Worm (Caenorhabditis elegans) whole organism, L3 larva: ENCODE results near the gene str-64.

Source experiments
- R02D3.7 ChIP-seq: fragments of 150-350 bp; optimal IDR thresholded peaks from 2 replicates; lab custom pipeline; 2014; ENCODE audit warnings: missing biosample characterization, missing genetic modification characterization
- ZK546.5 ChIP-seq: sonication (generic microtip); optimal IDR thresholded peaks from 2 replicates; lab custom pipeline; 2017; ENCODE audit warnings: missing biosample characterization, missing genetic modification characterization
- aly-2 ChIP-seq: fragments of 150-350 bp; optimal IDR thresholded peaks from 2 replicates; lab custom pipeline; 2014; ENCODE audit warnings: missing biosample characterization, missing genetic modification characterization
- ama-1 ChIP-seq: fragments of 150-350 bp; optimal IDR thresholded peaks from 2 replicates; lab custom pipeline; 2018
- ceh-28 ChIP-seq: fragments of 150-350 bp; optimal IDR thresholded peaks from 2 replicates; lab custom pipeline; 2014; ENCODE audit warnings: missing biosample characterization, missing genetic modification reagents, missing genetic modification characterization
- ceh-82 ChIP-seq: fragments of 150-350 bp; optimal IDR thresholded peaks from 2 replicates; lab custom pipeline; 2014; ENCODE audit warnings: missing biosample characterization, missing genetic modification characterization
- daf-12 ChIP-seq: fragments of 150-350 bp; optimal IDR thresholded peaks from 2 replicates; lab custom pipeline; 2014; ENCODE audit warnings: missing biosample characterization, missing genetic modification reagents, missing genetic modification characterization
- egl-27 ChIP-seq: sonication (generic microtip); optimal IDR thresholded peaks from 4 replicates; lab custom pipeline; 2017; ENCODE audit warnings: missing biosample characterization, missing genetic modification reagents, missing genetic modification characterization
- egl-5 ChIP-seq: fragments of 150-350 bp; optimal IDR thresholded peaks from 2 replicates; lab custom pipeline; 2017; ENCODE audit warnings: missing biosample characterization, missing genetic modification reagents, missing genetic modification characterization, inconsistent platforms
- elt-1 ChIP-seq: fragments of 150-350 bp; optimal IDR thresholded peaks from 2 replicates; lab custom pipeline; 2014; ENCODE audit warnings: missing biosample characterization, missing genetic modification characterization
- elt-2 ChIP-seq: sonication (generic microtip); optimal IDR thresholded peaks from 2 replicates; lab custom pipeline; 2016; ENCODE audit warnings: missing genetic modification reagents, mild to moderate bottlenecking, missing genetic modification characterization, missing compliant biosample characterization
- fkh-10 ChIP-seq: sonication (generic microtip); optimal IDR thresholded peaks from 2 replicates; lab custom pipeline; 2017; ENCODE audit warnings: missing biosample characterization, missing genetic modification reagents, missing genetic modification characterization
- fkh-2 ChIP-seq: fragments of 150-350 bp; optimal IDR thresholded peaks from 2 replicates; lab custom pipeline; 2014; ENCODE audit warnings: missing biosample characterization, missing genetic modification reagents, missing genetic modification characterization
- fos-1 ChIP-seq: fragments of 150-350 bp; optimal IDR thresholded peaks from 2 replicates; lab custom pipeline; 2014; ENCODE audit warnings: missing biosample characterization, missing genetic modification characterization
- hmg-11 ChIP-seq: sonication (generic microtip); optimal IDR thresholded peaks from 2 replicates; lab custom pipeline; 2016; ENCODE audit warnings: missing genetic modification characterization, missing compliant biosample characterization
- jun-1 ChIP-seq: fragments of 150-350 bp; optimal IDR thresholded peaks from 2 replicates; lab custom pipeline; 2014; ENCODE audit warnings: missing biosample characterization, missing genetic modification reagents, missing genetic modification characterization
- lin-15B ChIP-seq: fragments of 150-350 bp; optimal IDR thresholded peaks from 2 replicates; lab custom pipeline; 2014; ENCODE audit warnings: missing biosample characterization, missing genetic modification characterization
- lin-39 ChIP-seq: fragments of 150-350 bp; optimal IDR thresholded peaks from 2 replicates; lab custom pipeline; 2018; ENCODE audit warnings: missing biosample characterization, missing genetic modification reagents, missing genetic modification characterization
- lsy-12 ChIP-seq: sonication (generic microtip); optimal IDR thresholded peaks from 2 replicates; lab custom pipeline; 2016; ENCODE audit warnings: mild to moderate bottlenecking, missing genetic modification characterization, missing compliant biosample characterization
- mdl-1 ChIP-seq: fragments of 150-350 bp; optimal IDR thresholded peaks from 2 replicates; lab custom pipeline; 2014; ENCODE audit warnings: missing biosample characterization, missing genetic modification characterization
- nhr-11 ChIP-seq: fragments of 150-350 bp; optimal IDR thresholded peaks from 2 replicates; lab custom pipeline; 2014; ENCODE audit warnings: missing biosample characterization, missing genetic modification characterization
- nhr-12 ChIP-seq: fragments of 150-350 bp; optimal IDR thresholded peaks from 2 replicates; lab custom pipeline; 2014; ENCODE audit warnings: missing biosample characterization, missing genetic modification characterization
- nhr-23 ChIP-seq: fragments of 150-350 bp; optimal IDR thresholded peaks from 2 replicates; lab custom pipeline; 2014; ENCODE audit warnings: missing biosample characterization, missing genetic modification reagents, missing genetic modification characterization
- nhr-25 ChIP-seq: sonication (generic microtip); optimal IDR thresholded peaks from 2 replicates; lab custom pipeline; 2017; ENCODE audit warnings: missing biosample characterization, missing genetic modification characterization
- nhr-28 ChIP-seq: fragments of 150-350 bp; optimal IDR thresholded peaks from 2 replicates; lab custom pipeline; 2014; ENCODE audit warnings: missing biosample characterization, missing genetic modification characterization
- nhr-43 ChIP-seq: sonication (generic microtip); optimal IDR thresholded peaks from 2 replicates; lab custom pipeline; 2016; ENCODE audit warnings: mild to moderate bottlenecking, missing genetic modification characterization, missing compliant biosample characterization; ENCODE audit not compliant: poor library complexity, severe bottlenecking
- nhr-76 ChIP-seq: fragments of 150-350 bp; sonication (generic microtip); optimal IDR thresholded peaks from 5 replicates; lab custom pipeline; 2014; ENCODE audit warnings: missing biosample characterization, missing genetic modification characterization
- nhr-77 ChIP-seq: fragments of 150-350 bp; optimal IDR thresholded peaks from 2 replicates; lab custom pipeline; 2014; ENCODE audit warnings: missing biosample characterization, missing genetic modification characterization
- pha-4 ChIP-seq: fragments of 150-350 bp; optimal IDR thresholded peaks from 2 replicates; lab custom pipeline; 2014; ENCODE audit warnings: missing biosample characterization, missing genetic modification reagents, missing genetic modification characterization
- pqm-1 ChIP-seq: fragments of 150-350 bp; optimal IDR thresholded peaks from 2 replicates; lab custom pipeline; 2017; ENCODE audit warnings: missing biosample characterization, missing genetic modification characterization, inconsistent platforms
- sea-2 ChIP-seq: fragments of 150-350 bp; sonication (generic microtip); optimal IDR thresholded peaks from 4 replicates; lab custom pipeline; 2014; ENCODE audit warnings: missing biosample characterization, missing genetic modification reagents, missing genetic modification characterization
- tbx-2 ChIP-seq: sonication (generic microtip); optimal IDR thresholded peaks from 2 replicates; lab custom pipeline; 2016; ENCODE audit warnings: mild to moderate bottlenecking, missing genetic modification characterization, missing compliant biosample characterization
- unc-39 ChIP-seq: sonication (generic microtip); optimal IDR thresholded peaks from 4 replicates; lab custom pipeline; 2017; ENCODE audit warnings: missing biosample characterization, missing genetic modification characterization
- unc-62 ChIP-seq: fragments of 150-350 bp; sonication (generic microtip); optimal IDR thresholded peaks from 4 replicates; lab custom pipeline; 2014; ENCODE audit warnings: missing biosample characterization, missing genetic modification reagents, missing genetic modification characterization
- zag-1 ChIP-seq: fragments of 150-350 bp; optimal IDR thresholded peaks from 2 replicates; lab custom pipeline; 2014; ENCODE audit warnings: missing biosample characterization, missing genetic modification characterization
- ztf-11 ChIP-seq: fragments of 150-350 bp; optimal IDR thresholded peaks from 2 replicates; lab custom pipeline; 2014; ENCODE audit warnings: missing biosample characterization, missing genetic modification characterization
- ztf-4 ChIP-seq: fragments of 150-350 bp; optimal IDR thresholded peaks from 2 replicates; lab custom pipeline; 2014; ENCODE audit warnings: missing biosample characterization, missing genetic modification characterization

The str-64 gene

ce11 chrV:3288134-3288533, 5.1 kb downstream of the str-64 start:
- TF ChIP-seq lin-15B (tag; lab: Kevin White, UChicago) = no peak
- no peak for TF ChIP-seq sea-2 (GFP tag; lab: Kevin White, UChicago)

- TF ChIP-seq aly-2 (tag; lab: Kevin White, UChicago) (no peak), ceh-82 (tag; lab: Kevin White, UChicago) (no peak), ceh-28 (no peak), fos-1 (tag; lab: Kevin White, UChicago) (no peak), daf-12 (tag; lab: Kevin White, UChicago) (no peak), elt-1 (no peak), unc-62 (no peak), lin-39 (tag; lab: Kevin White, UChicago) (no peak), nhr-11 (tag; lab: Kevin White, UChicago) (no peak), nhr-12 (no peak), mdl-1 (tag; lab: Kevin White, UChicago) (no peak), R02D3.7 (no peak), nhr-43 (tag; lab: Kevin White, UChicago) (no peak), pha-4 (tag; lab: Kevin White, UChicago) (no peak), unc-39 (tag; lab: Kevin White, UChicago) (no peak), egl-5 (tag; lab: Kevin White, UChicago) (no peak), pqm-1 (tag; lab: Kevin White, UChicago) (no peak)
Observed at ce11 chrV:3289267-3289666, 6.2 kb downstream of the str-64 start, which contains the start of gene F35F10.6. Gene F35F10.6, minus strand, starts transcription at chrV:3289367.

- no peak for TF ChIP-seq lsy-12
- TF ChIP-seq fkh-2 (tag; lab: Kevin White, UChicago) = no peak
- no peak for TF ChIP-seq elt-1
- TF ChIP-seq nhr-25 (tag; lab: Kevin White, UChicago) = no peak
- TF ChIP-seq egl-27 (tag; lab: Kevin White, UChicago) = no peak
- no peak for TF ChIP-seq nhr-43 (tag; lab: Kevin White, UChicago)
- no peak for TF ChIP-seq daf-12 (tag; lab: Kevin White, UChicago)
- no peak for TF ChIP-seq jun-1 (tag; lab: Kevin White, UChicago)
- TF ChIP-seq mdl-1 (tag; lab: Kevin White, UChicago) = no peak
- TF ChIP-seq nhr-28 (tag; lab: Kevin White, UChicago) = no peak
- no peak for TF ChIP-seq nhr-77 (tag; lab: Kevin White, UChicago)
- no peak for TF ChIP-seq fkh-10 (GFP tag; lab: Kevin White, UChicago)
- TF ChIP-seq ztf-4 (tag; lab: Kevin White, UChicago) = no peak
- no peak for TF ChIP-seq nhr-23 (tag; lab: Kevin White, UChicago)
- TF ChIP-seq ceh-28 = no peak
- no peak for TF ChIP-seq pqm-1 (tag; lab: Kevin White, UChicago)
- TF ChIP-seq zag-1 (tag; lab: Kevin White, UChicago) = no peak
- no peak for TF ChIP-seq lin-39 (tag; lab: Kevin White, UChicago)
- no peak for TF ChIP-seq nhr-76
Observed at ce11 chrV:3295368-3295767, 12.3 kb downstream of the str-64 start.

ce11 chrV:3297764-3298163, 14.7 kb downstream of the str-64 start, which contains the start of gene srx-122:
Gene srx-122, minus strand, starts transcription at chrV:3297864.
- TF ChIP-seq mdl-1 (tag; lab: Kevin White, UChicago) (no peak), nhr-23 (tag; lab: Kevin White, UChicago) (no peak), ama-1 (lab: Kevin White, UChicago) (no peak), pha-4 (tag; lab: Kevin White, UChicago) (no peak), hmg-11 (no peak), ztf-11 (tag; lab: Kevin White, UChicago) (no peak), daf-12 (tag; lab: Kevin White, UChicago) (no peak), fos-1 (tag; lab: Kevin White, UChicago) (no peak), ceh-82 (tag; lab: Kevin White, UChicago) (no peak), ZK546.5 (tag; lab: Kevin White, UChicago) (no peak), zag-1 (tag; lab: Kevin White, UChicago) (no peak), pqm-1 (tag; lab: Kevin White, UChicago) (no peak), elt-2 (tag; lab: Kevin White, UChicago) (no peak), aly-2 (tag; lab: Kevin White, UChicago) (no peak), tbx-2 (tag; lab: Kevin White, UChicago) (no peak), sea-2 (GFP tag; lab: Kevin White, UChicago) (no peak), nhr-11 (tag; lab: Kevin White, UChicago) (no peak)
